Worm (Caenorhabditis elegans) whole organism, young adult: Measurements from ENCODE around the gene dhs-12.

ENCODE experiments used
- B0019.2 ChIP-seq: fragments of 200-800 bp; sonication (Bioruptor generic); conservative IDR thresholded peaks from 2 replicates; pipeline ENCODE4 v1.3.6; 2022; ENCODE audit warnings: missing genetic modification reagents, missing genetic modification characterization, missing compliant biosample characterization
- F10E7.11 ChIP-seq: sonication (generic microtip); optimal IDR thresholded peaks from 2 replicates; lab custom pipeline; 2017; ENCODE audit warnings: mild to moderate bottlenecking, missing genetic modification characterization, moderate library complexity, missing compliant biosample characterization
- F37B4.10 ChIP-seq: fragments of 200-800 bp; sonication (Bioruptor generic); IDR thresholded peaks from 2 replicates; pipeline ENCODE4 v1.3.6; 2022; ENCODE audit warnings: missing genetic modification characterization, missing compliant biosample characterization
- F39B2.1 ChIP-seq: fragments of 200-800 bp; sonication (Bioruptor generic); IDR thresholded peaks from 2 replicates; pipeline ENCODE4 v1.3.6; 2022; ENCODE audit warnings: missing genetic modification reagents, missing genetic modification characterization, missing compliant biosample characterization
- F49E8.2 ChIP-seq: sonication (generic microtip); optimal IDR thresholded peaks from 3 replicates; lab custom pipeline; 2017; ENCODE audit warnings: missing genetic modification characterization, mild to moderate bottlenecking, missing compliant biosample characterization, antibody characterized with exemption, moderate library complexity; ENCODE audit not compliant: insufficient read depth
- F52B5.7 ChIP-seq: sonication (generic microtip); optimal IDR thresholded peaks from 2 replicates; lab custom pipeline; 2016; ENCODE audit warnings: mild to moderate bottlenecking, missing genetic modification characterization, missing compliant biosample characterization
- F57C9.4 ChIP-seq: sonication (generic microtip); optimal IDR thresholded peaks from 2 replicates; lab custom pipeline; 2017; ENCODE audit warnings: mild to moderate bottlenecking, missing genetic modification characterization, missing compliant biosample characterization
- K11D2.4 ChIP-seq: fragments of 200-800 bp; sonication (Bioruptor generic); IDR thresholded peaks from 2 replicates; pipeline ENCODE4 v1.3.6; 2022; ENCODE audit warnings: missing genetic modification reagents, missing genetic modification characterization, missing compliant biosample characterization
- T07F8.4 ChIP-seq: sonication (generic microtip); optimal IDR thresholded peaks from 2 replicates; lab custom pipeline; 2016; ENCODE audit warnings: mild to moderate bottlenecking, missing genetic modification characterization, moderate library complexity, missing compliant biosample characterization
- Y53F4B.3 ChIP-seq: fragments of 200-800 bp; sonication (Bioruptor generic); IDR thresholded peaks from 2 replicates; pipeline ENCODE4 v1.3.6; 2022; ENCODE audit warnings: missing genetic modification reagents, missing genetic modification characterization, missing compliant biosample characterization
- Y56A3A.18 ChIP-seq: fragments of 200-800 bp; sonication (Bioruptor generic); IDR thresholded peaks from 2 replicates; pipeline ENCODE4 v1.3.6; 2022; ENCODE audit warnings: missing genetic modification reagents, missing genetic modification characterization, missing compliant biosample characterization
- ama-1 ChIP-seq, 3 experiments: fragments of 150-350 bp in 1 of 3; sonication (generic microtip) in 2 of 3; optimal IDR thresholded peaks; 2 replicates each; lab custom pipeline; 2014 to 2018; ENCODE audit warnings: missing biosample characterization in 2 of 3, missing genetic modification characterization in 2 of 3, missing genetic modification reagents in 2 of 3
- aptf-2 ChIP-seq: fragments of 200-800 bp; sonication (Bioruptor generic); conservative IDR thresholded peaks from 2 replicates; pipeline ENCODE4 v1.3.6; 2022; ENCODE audit warnings: missing genetic modification reagents, missing genetic modification characterization, missing compliant biosample characterization
- aptf-3 ChIP-seq: fragments of 200-800 bp; sonication (Bioruptor generic); IDR thresholded peaks from 2 replicates; pipeline ENCODE4 v1.3.6; 2022; ENCODE audit warnings: missing genetic modification characterization, missing compliant biosample characterization
- attf-5 ChIP-seq: fragments of 200-800 bp; sonication (Bioruptor generic); optimal IDR thresholded peaks from 2 replicates; lab custom pipeline; 2018; ENCODE audit warnings: mild to moderate bottlenecking, missing genetic modification characterization, missing compliant biosample characterization
- ceh-100 ChIP-seq: fragments of 200-800 bp; sonication (Bioruptor generic); IDR thresholded peaks from 2 replicates; pipeline ENCODE4 v1.3.6; 2022; ENCODE audit warnings: missing genetic modification reagents, missing genetic modification characterization, missing compliant biosample characterization
- ceh-27 ChIP-seq: fragments of 200-800 bp; sonication (Bioruptor generic); optimal IDR thresholded peaks from 2 replicates; lab custom pipeline; 2018; ENCODE audit warnings: mild to moderate bottlenecking, missing genetic modification characterization, moderate library complexity, missing compliant biosample characterization
- ceh-40 ChIP-seq: fragments of 200-800 bp; sonication (Bioruptor generic); IDR thresholded peaks from 2 replicates; pipeline ENCODE4 v1.3.6; 2022; ENCODE audit warnings: missing genetic modification characterization, missing compliant biosample characterization
- ekl-4 ChIP-seq: fragments of 200-800 bp; sonication (Bioruptor generic); IDR thresholded peaks from 2 replicates; pipeline ENCODE4 v1.3.6; 2022; ENCODE audit warnings: missing genetic modification reagents, missing genetic modification characterization, missing compliant biosample characterization
- gei-17 ChIP-seq: fragments of 200-800 bp; sonication (Bioruptor generic); optimal IDR thresholded peaks from 2 replicates; lab custom pipeline; 2018; ENCODE audit warnings: mild to moderate bottlenecking, missing genetic modification characterization, missing compliant biosample characterization
- hmg-20 ChIP-seq: fragments of 200-800 bp; sonication (Bioruptor generic); IDR thresholded peaks from 2 replicates; pipeline ENCODE4 v1.3.6; 2022; ENCODE audit warnings: missing genetic modification reagents, missing genetic modification characterization, missing compliant biosample characterization
- hrde-1 ChIP-seq: sonication (generic microtip); optimal IDR thresholded peaks from 2 replicates; lab custom pipeline; 2016; ENCODE audit warnings: missing genetic modification characterization, mild to moderate bottlenecking, missing compliant biosample characterization, moderate library complexity, missing genotype, missing genetic modification reagents, borderline replicate concordance
- lin-26 ChIP-seq: fragments of 200-800 bp; sonication (Bioruptor generic); IDR thresholded peaks from 2 replicates; pipeline ENCODE4 v1.3.6; 2022; ENCODE audit warnings: missing genetic modification reagents, missing genetic modification characterization, missing compliant biosample characterization
- lir-1 ChIP-seq: fragments of 200-800 bp; sonication (Bioruptor generic); conservative IDR thresholded peaks from 2 replicates; pipeline ENCODE4 v1.3.6; 2022; ENCODE audit warnings: missing genetic modification reagents, missing genetic modification characterization, missing compliant biosample characterization
- lsl-1 ChIP-seq: fragments of 200-800 bp; sonication (Bioruptor generic); optimal IDR thresholded peaks from 2 replicates; lab custom pipeline; 2018; ENCODE audit warnings: mild to moderate bottlenecking, missing genetic modification characterization, moderate library complexity, missing compliant biosample characterization
- madf-6 ChIP-seq: fragments of 200-800 bp; sonication (Bioruptor generic); IDR thresholded peaks from 2 replicates; pipeline ENCODE4 v1.3.6; 2022; ENCODE audit warnings: missing genetic modification reagents, missing genetic modification characterization, missing compliant biosample characterization
- mcd-1 ChIP-seq: fragments of 200-800 bp; sonication (Bioruptor generic); IDR thresholded peaks from 2 replicates; pipeline ENCODE4 v1.3.6; 2022; ENCODE audit warnings: missing genetic modification reagents, missing genetic modification characterization, missing compliant biosample characterization
- mes-4 ChIP-seq: sonication (generic microtip); optimal IDR thresholded peaks from 2 replicates; lab custom pipeline; 2016; ENCODE audit warnings: missing genotype, missing genetic modification characterization, missing compliant biosample characterization
- nfyb-1 ChIP-seq: fragments of 200-800 bp; sonication (Bioruptor generic); IDR thresholded peaks from 2 replicates; pipeline ENCODE4 v1.3.6; 2022; ENCODE audit warnings: missing genetic modification reagents, missing genetic modification characterization, missing compliant biosample characterization
- nhr-120 ChIP-seq: fragments of 200-800 bp; sonication (Bioruptor generic); IDR thresholded peaks from 2 replicates; pipeline ENCODE4 v1.3.6; 2022; ENCODE audit warnings: missing genetic modification characterization, missing compliant biosample characterization
- nhr-27 ChIP-seq: fragments of 200-800 bp; sonication (Bioruptor generic); optimal IDR thresholded peaks from 2 replicates; lab custom pipeline; 2018; ENCODE audit warnings: mild to moderate bottlenecking, missing genetic modification characterization, moderate library complexity, missing compliant biosample characterization
- nhr-90 ChIP-seq: sonication (generic microtip); optimal IDR thresholded peaks from 2 replicates; lab custom pipeline; 2016; ENCODE audit warnings: missing genotype, mild to moderate bottlenecking, missing genetic modification characterization, missing compliant biosample characterization
- snpc-1.1 ChIP-seq: sonication (generic microtip); optimal IDR thresholded peaks from 2 replicates; lab custom pipeline; 2017; ENCODE audit warnings: missing genetic modification characterization, mild to moderate bottlenecking, missing compliant biosample characterization, antibody characterized with exemption, moderate library complexity, missing genotype, missing genetic modification reagents; ENCODE audit not compliant: insufficient read depth
- snpc-3.4 ChIP-seq: sonication (generic microtip); optimal IDR thresholded peaks from 2 replicates; lab custom pipeline; 2017; ENCODE audit warnings: missing genetic modification characterization, mild to moderate bottlenecking, missing compliant biosample characterization, antibody characterized with exemption, moderate library complexity, missing genotype, missing genetic modification reagents
- snpc-4 ChIP-seq, 5 experiments: fragments of 150-350 bp in 1 of 5; sonication (generic microtip) in 4 of 5; optimal IDR thresholded peaks; 2 replicates each; lab custom pipeline; 2014 to 2018; ENCODE audit warnings: missing genetic modification characterization in 5 of 5, missing biosample characterization in 3 of 5, antibody characterized with exemption in 2 of 5, mild to moderate bottlenecking in 2 of 5, missing compliant biosample characterization in 2 of 5, missing genotype in 2 of 5, moderate library complexity in 2 of 5, missing genetic modification reagents in 1 of 5
- unc-130 ChIP-seq: sonication (generic microtip); optimal IDR thresholded peaks from 2 replicates; lab custom pipeline; 2016; ENCODE audit warnings: missing genetic modification reagents, missing genetic modification characterization, missing compliant biosample characterization
- xnd-1 ChIP-seq: sonication (generic microtip); optimal IDR thresholded peaks from 2 replicates; lab custom pipeline; 2016; ENCODE audit warnings: missing genotype, missing genetic modification reagents, missing genetic modification characterization, missing compliant biosample characterization
- zim-3 ChIP-seq: sonication (generic microtip); optimal IDR thresholded peaks from 2 replicates; lab custom pipeline; 2017; ENCODE audit warnings: mild to moderate bottlenecking, missing genetic modification characterization, moderate library complexity, missing compliant biosample characterization
- ztf-25 ChIP-seq: fragments of 200-800 bp; sonication (Bioruptor generic); IDR thresholded peaks from 2 replicates; pipeline ENCODE4 v1.3.6; 2022; ENCODE audit warnings: missing genetic modification reagents, missing genetic modification characterization, missing compliant biosample characterization

Gene dhs-12

DNA sequence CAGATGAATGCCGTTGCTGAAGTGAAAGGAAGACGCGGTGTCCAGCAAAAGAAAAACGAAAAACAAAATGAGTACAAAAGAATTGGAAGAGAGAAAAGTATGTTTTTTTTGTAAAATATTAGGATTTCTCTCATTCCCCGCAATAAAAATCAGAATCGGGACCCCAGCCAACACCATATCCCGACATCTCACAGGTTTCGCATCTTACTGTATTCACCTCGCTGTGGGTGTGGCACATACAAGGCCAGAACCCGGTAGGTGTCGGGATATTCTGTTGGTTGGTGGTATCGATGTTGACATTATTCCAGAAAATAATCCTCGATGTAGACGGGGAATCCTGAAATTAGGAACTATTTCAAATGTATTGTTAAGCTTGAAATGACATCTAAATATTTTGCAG, 25.5 kb upstream of the dhs-12 start:
- TF ChIP-seq xnd-1 (no peak), madf-6 (0 out of 2 replicates have a peak, but pooled peaks have one; percentile 17), snpc-4 (GFP tag; optimal IDR thresholded peaks at IDR 0.05; lab: Kevin White, UChicago) (peak; percentile 72), snpc-4 (tag; optimal IDR thresholded peaks at IDR 0.05; lab: Kevin White, UChicago) (peak; percentile 53 to 91 (median 68)), snpc-1.1 (tag; lab: Kevin White, UChicago) (peak; percentile 85), snpc-3.4 (tag; lab: Kevin White, UChicago) (peak; percentile 19), F10E7.11 (tag; lab: Kevin White, UChicago) (no peak), Y53F4B.3 (GFP tag; lab: Robert Waterston, UW) (no peak), lsl-1 (peak; percentile 17)

DNA sequence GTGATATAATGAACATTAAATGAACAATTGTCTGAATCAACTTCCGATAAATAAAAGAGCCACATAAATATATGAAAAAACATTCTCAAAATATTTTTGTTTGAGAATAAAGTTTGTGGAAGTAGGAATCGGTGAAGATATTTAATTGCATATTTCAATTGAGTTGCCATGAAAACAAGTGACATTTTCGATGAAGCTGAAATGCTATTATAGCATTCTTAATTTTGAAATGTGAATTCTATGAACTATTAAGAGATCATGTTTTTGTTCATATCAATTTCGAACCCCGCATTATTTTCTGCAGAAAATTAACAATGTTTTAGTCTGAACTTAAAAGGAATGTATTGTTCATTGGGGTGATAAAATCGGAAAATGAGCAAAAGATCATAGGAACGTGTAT, 20.1 kb upstream of the dhs-12 start, which contains the start of gene irld-21:
Gene irld-21 (minus strand): TSS at position 101 of the 400 bp plus-strand sequence.
- TF ChIP-seq zim-3 (tag; lab: Kevin White, UChicago) (no peak), nfyb-1 (no peak), lin-26 (no peak), ztf-25 (GFP tag; lab: Robert Waterston, UW) (no peak), nhr-90 (tag; lab: Kevin White, UChicago) (no peak)

DNA sequence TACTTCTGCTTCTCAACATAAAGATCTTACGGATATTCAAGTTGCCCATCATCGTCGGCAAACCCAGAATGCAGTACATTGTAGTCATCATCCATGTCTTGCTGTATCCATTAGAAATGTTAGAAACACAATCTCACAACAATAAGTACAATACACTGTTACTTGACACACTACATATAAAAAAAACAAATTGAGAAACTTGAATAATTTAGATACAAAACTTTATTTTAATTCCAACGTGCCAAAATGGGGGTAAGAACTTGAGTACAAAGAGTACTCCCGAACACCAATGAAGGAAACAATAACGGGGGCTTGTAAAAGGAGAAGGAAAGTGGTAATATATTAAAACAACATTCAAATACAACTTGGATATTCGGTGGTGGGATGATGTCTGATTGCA, 15.7 kb upstream of the dhs-12 start, which contains the start of gene ctf-18:
Gene ctf-18 (minus strand): TSS at position 101 of the 400 bp plus-strand sequence.
- TF ChIP-seq hmg-20 (GFP tag; lab: Robert Waterston, UW) (no peak), F49E8.2 (tag; lab: Kevin White, UChicago) (no peak), madf-6 (0 out of 2 replicates have a peak, but pooled peaks have one; percentile 16), Y56A3A.18 (no peak), F57C9.4 (no peak), hrde-1 (peak; percentile 31), lir-1 (GFP tag; lab: Robert Waterston, UW) (no peak), F52B5.7 (tag; lab: Kevin White, UChicago) (no peak), gei-17 (GFP tag; lab: Kevin White, UChicago) (no peak), T07F8.4 (no peak), aptf-3 (GFP tag; lab: Robert Waterston, UW) (no peak), F37B4.10 (no peak), ama-1 (optimal IDR thresholded peaks at IDR 0.05; lab: Kevin White, UChicago) (no peak), ama-1 (GFP tag; optimal IDR thresholded peaks at IDR 0.05; lab: Kevin White, UChicago) (no peak)

DNA sequence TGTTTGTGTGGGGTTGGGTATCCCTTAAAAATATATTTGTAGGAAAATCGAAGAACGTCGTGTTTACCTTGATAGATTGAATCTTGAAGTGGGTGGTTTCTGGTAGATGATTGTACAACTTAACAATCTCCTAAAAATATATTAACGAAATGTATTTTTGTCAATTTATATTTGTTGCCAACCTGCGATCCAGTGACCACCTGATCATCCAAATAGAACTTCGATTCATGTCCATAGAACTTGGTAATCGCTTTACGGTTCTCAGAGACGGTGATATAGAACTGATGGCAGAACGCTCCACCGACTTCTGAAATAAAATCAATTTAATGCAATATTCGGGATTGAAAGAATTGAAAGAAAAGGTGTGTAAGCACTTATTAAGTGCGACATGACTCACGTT, 13.8 kb upstream of the dhs-12 start:
- 0 out of 2 replicates have a peak, but pooled peaks have one; percentile 53 for TF ChIP-seq lin-26
- no peak for TF ChIP-seq nhr-120 (GFP tag; lab: Robert Waterston, UW)

DNA sequence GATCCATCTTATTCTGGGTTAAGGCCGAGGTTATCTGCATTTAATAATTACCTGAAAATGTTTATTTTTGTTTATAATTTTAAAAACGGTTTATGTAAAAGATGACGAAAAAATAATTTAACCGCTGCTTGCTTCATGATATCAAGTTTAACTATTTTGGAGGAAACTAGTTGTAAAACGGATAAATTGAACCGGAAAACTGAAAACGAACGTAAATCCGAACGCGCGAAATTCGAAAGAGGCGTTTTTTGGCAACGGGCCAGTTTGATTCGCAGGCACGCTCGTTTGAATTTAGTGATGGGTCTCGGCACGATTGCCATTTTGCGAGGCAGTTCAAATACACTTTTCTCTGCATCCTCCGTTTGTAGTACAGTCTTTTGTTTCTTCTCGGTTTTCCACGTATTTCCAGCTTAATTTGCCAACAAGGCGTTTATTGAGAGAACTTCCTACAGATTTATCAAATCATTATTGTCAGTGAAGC, 13.3 kb upstream of the dhs-12 start, which contains the start of the genes gtbp-1 and K08F4.3:
Gene gtbp-1 (minus strand): TSS at position 51 of the 481 bp plus-strand sequence.
Gene K08F4.3 (plus strand): TSS at position 352 of the 481 bp plus-strand sequence.
- TF ChIP-seq mcd-1 (GFP tag; lab: Robert Waterston, UW) (peak; percentile 72), ceh-40 (GFP tag; lab: Robert Waterston, UW) (no peak), ceh-100 (0 out of 2 replicates have a peak, but pooled peaks have one; percentile 52), unc-130 (no peak), B0019.2 (GFP tag; lab: Robert Waterston, UW) (no peak), F39B2.1 (no peak), aptf-2 (GFP tag; lab: Robert Waterston, UW) (no peak), F10E7.11 (tag; lab: Kevin White, UChicago) (no peak), F49E8.2 (tag; lab: Kevin White, UChicago) (no peak), nhr-120 (GFP tag; lab: Robert Waterston, UW) (no peak), mes-4 (tag; lab: Kevin White, UChicago) (no peak), nhr-90 (tag; lab: Kevin White, UChicago) (no peak), K11D2.4 (GFP tag; lab: Robert Waterston, UW) (no peak), nhr-27 (tag; lab: Kevin White, UChicago) (no peak), Y53F4B.3 (GFP tag; lab: Robert Waterston, UW) (no peak), ekl-4 (GFP tag; lab: Robert Waterston, UW) (peak; percentile 46; the same call in 1 of the 2 replicates), ceh-27 (peak; percentile 34), F52B5.7 (tag; lab: Kevin White, UChicago) (no peak), madf-6 (peak; percentile 81), attf-5 (peak; percentile 76), snpc-3.4 (tag; lab: Kevin White, UChicago) (no peak), lir-1 (GFP tag; lab: Robert Waterston, UW) (no peak)
